Fruit fly (Drosophila melanogaster) whole organism, adult: Measurements from ENCODE around the gene Nt5a.

Experiments
- CG11617 ChIP-seq: fragments of 200-800 bp; sonication (Bioruptor generic); optimal IDR thresholded peaks from 2 replicates; lab custom pipeline; 2017; ENCODE audit warnings: mild to moderate bottlenecking, missing biosample characterization, missing genetic modification reagents, missing genetic modification characterization
- CG12768 ChIP-seq: fragments of 200-800 bp; sonication (Bioruptor generic); optimal IDR thresholded peaks from 2 replicates; lab custom pipeline; 2017; ENCODE audit warnings: missing biosample characterization, missing genetic modification characterization, mild to moderate bottlenecking, moderate library complexity, missing genetic modification reagents
- CG14711 ChIP-seq: fragments of 200-800 bp; sonication (Bioruptor generic); optimal IDR thresholded peaks from 2 replicates; lab custom pipeline; 2018; ENCODE audit warnings: missing biosample characterization, mild to moderate bottlenecking, missing genetic modification characterization, moderate library complexity
- CG1620 ChIP-seq: fragments of 200-800 bp; sonication (Bioruptor generic); optimal IDR thresholded peaks from 2 replicates; lab custom pipeline; 2016; ENCODE audit warnings: missing biosample characterization, missing genetic modification characterization
- CG33017 ChIP-seq: fragments of 200-800 bp; sonication (Bioruptor generic); optimal IDR thresholded peaks from 2 replicates; lab custom pipeline; 2018; ENCODE audit warnings: missing biosample characterization, mild to moderate bottlenecking, missing genetic modification characterization, moderate library complexity
- CG5204 ChIP-seq: fragments of 200-800 bp; sonication (Bioruptor generic); optimal IDR thresholded peaks from 2 replicates; lab custom pipeline; 2016; ENCODE audit warnings: missing biosample characterization, missing genetic modification characterization
- CG7045 ChIP-seq: fragments of 200-800 bp; sonication (Bioruptor generic); optimal IDR thresholded peaks from 2 replicates; lab custom pipeline; 2017; ENCODE audit warnings: missing biosample characterization, mild to moderate bottlenecking, missing genetic modification characterization
- Crg-1 ChIP-seq: fragments of 200-800 bp; sonication (Bioruptor generic); optimal IDR thresholded peaks from 2 replicates; lab custom pipeline; 2016; ENCODE audit warnings: missing biosample characterization, missing genetic modification characterization
- Hr96 ChIP-seq: fragments of 200-800 bp; sonication (Bioruptor generic); optimal IDR thresholded peaks from 2 replicates; lab custom pipeline; 2016; ENCODE audit warnings: missing biosample characterization, missing genetic modification characterization
- Mnt ChIP-seq: fragments of 200-800 bp; sonication (Bioruptor generic); optimal IDR thresholded peaks from 2 replicates; lab custom pipeline; 2016; ENCODE audit warnings: missing biosample characterization, mild to moderate bottlenecking, missing genetic modification characterization
- bab1 ChIP-seq: fragments of 200-800 bp; sonication (Bioruptor generic); optimal IDR thresholded peaks from 3 replicates; lab custom pipeline; 2019; ENCODE audit warnings: missing biosample characterization, mild to moderate bottlenecking, missing genetic modification characterization, moderate library complexity
- cic ChIP-seq: fragments of 200-800 bp; sonication (Bioruptor generic); optimal IDR thresholded peaks from 2 replicates; lab custom pipeline; 2017; ENCODE audit warnings: missing biosample characterization, mild to moderate bottlenecking, missing genetic modification characterization, moderate library complexity
- cnc ChIP-seq, 2 experiments: fragments of >200 bp; optimal IDR thresholded peaks; 2 replicates each; lab custom pipeline; 2017
- kay ChIP-seq: fragments of 200-800 bp; sonication (Bioruptor generic); peaks from one replicate; lab custom pipeline; 2016; ENCODE audit warnings: missing biosample characterization, missing genetic modification characterization, borderline replicate concordance
- ovo ChIP-seq: fragments of 200-800 bp; sonication (Bioruptor generic); optimal IDR thresholded peaks from 2 replicates; lab custom pipeline; 2016; ENCODE audit warnings: missing biosample characterization, missing genetic modification characterization
- pad ChIP-seq: fragments of 200-800 bp; sonication (Bioruptor generic); optimal IDR thresholded peaks from 3 replicates; lab custom pipeline; 2017; ENCODE audit warnings: missing biosample characterization, missing genetic modification characterization, mild to moderate bottlenecking, moderate library complexity, missing genetic modification reagents
- tj ChIP-seq: fragments of 200-800 bp; sonication (Bioruptor generic); optimal IDR thresholded peaks from 3 replicates; lab custom pipeline; 2017; ENCODE audit warnings: missing biosample characterization, mild to moderate bottlenecking, missing genetic modification characterization, moderate library complexity
- toe ChIP-seq: fragments of 200-800 bp; sonication (Bioruptor generic); optimal IDR thresholded peaks from 2 replicates; lab custom pipeline; 2016; ENCODE audit warnings: missing biosample characterization, missing genetic modification characterization

Nt5a gene

dm6 chr3L:1265423-1266002 is 41.7 kb downstream of the Nt5a start:
- TF ChIP-seq kay (GFP tag; lab: Kevin White, UChicago) (peak; percentile 34), CG33017 (no peak)

dm6 chr3L:1264998-1265397 is 42.2 kb downstream of the Nt5a start:
- no peak for TF ChIP-seq CG5204 (GFP tag; lab: Kevin White, UChicago)
- TF ChIP-seq CG11617 (GFP tag; lab: Kevin White, UChicago): no peak
- no peak for TF ChIP-seq CG7045
- TF ChIP-seq Crg-1 (GFP tag; lab: Kevin White, UChicago): no peak

dm6 chr3L:1258547-1258946 is 48.7 kb downstream of the Nt5a start:
- TF ChIP-seq tj (no peak), CG5204 (GFP tag; lab: Kevin White, UChicago) (no peak), toe (GFP tag; lab: Kevin White, UChicago) (no peak), CG7045 (no peak), CG12768 (GFP tag; lab: Kevin White, UChicago) (no peak)

- TF ChIP-seq toe (GFP tag; lab: Kevin White, UChicago): no peak
- no peak for TF ChIP-seq CG7045
- TF ChIP-seq Hr96 (GFP tag; lab: Kevin White, UChicago): no peak
- TF ChIP-seq CG1620 (GFP tag; lab: Kevin White, UChicago): no peak
- no peak for TF ChIP-seq CG5204 (GFP tag; lab: Kevin White, UChicago)
- TF ChIP-seq cic: no peak
- no peak for TF ChIP-seq CG14711 (tag; lab: Kevin White, UChicago)
- TF ChIP-seq Mnt (GFP tag; lab: Kevin White, UChicago): no peak
- TF ChIP-seq cnc (optimal IDR thresholded peaks at IDR 0.05; lab: Kevin White, UChicago): no peak
- no peak for TF ChIP-seq kay (GFP tag; lab: Kevin White, UChicago)
- TF ChIP-seq bab1 (GFP tag; lab: Kevin White, UChicago): no peak
- no peak for TF ChIP-seq pad (GFP tag; lab: Kevin White, UChicago)
- no peak for TF ChIP-seq CG12768 (GFP tag; lab: Kevin White, UChicago)
- no peak for TF ChIP-seq CG33017
- no peak for TF ChIP-seq CG11617 (GFP tag; lab: Kevin White, UChicago)
- no peak for TF ChIP-seq ovo (GFP tag; lab: Kevin White, UChicago)
Observed at dm6 chr3L:1256061-1256780, 51.0 kb downstream of the Nt5a start, which contains the start of gene tfc. TSS of gene tfc (plus strand) at chr3L:1256449.
